Worm (Caenorhabditis elegans) whole organism, L1 larva: ENCODE data around the gene prkl-1.

Source experiments
- C04F5.9 ChIP-seq: sonication (generic microtip); optimal IDR thresholded peaks from 2 replicates; lab custom pipeline; 2016; ENCODE audit warnings: missing genetic modification characterization, missing compliant biosample characterization
- C16A3.4 ChIP-seq: fragments of 150-350 bp; optimal IDR thresholded peaks from 2 replicates; lab custom pipeline; 2014; ENCODE audit warnings: missing biosample characterization, missing genetic modification characterization
- aha-1 ChIP-seq: fragments of 150-350 bp; optimal IDR thresholded peaks from 2 replicates; lab custom pipeline; 2014; ENCODE audit warnings: missing biosample characterization, missing genetic modification characterization
- alr-1 ChIP-seq: fragments of 200-800 bp; sonication (Bioruptor generic); optimal IDR thresholded peaks from 2 replicates; lab custom pipeline; 2018; ENCODE audit warnings: borderline replicate concordance, mild to moderate bottlenecking, missing genetic modification characterization, missing compliant biosample characterization
- aly-2 ChIP-seq: fragments of 150-350 bp; optimal IDR thresholded peaks from 2 replicates; lab custom pipeline; 2014; ENCODE audit warnings: missing biosample characterization, missing genetic modification characterization
- blmp-1 ChIP-seq: fragments of 150-350 bp; optimal IDR thresholded peaks from 2 replicates; lab custom pipeline; 2014; ENCODE audit warnings: missing biosample characterization, missing genetic modification characterization
- ceh-88 ChIP-seq: fragments of 200-800 bp; sonication (Bioruptor generic); IDR thresholded peaks from 2 replicates; pipeline ENCODE4 v1.3.6; 2022; ENCODE audit warnings: missing genetic modification characterization, missing compliant biosample characterization
- ces-1 ChIP-seq: fragments of 150-350 bp; optimal IDR thresholded peaks from 2 replicates; lab custom pipeline; 2014; ENCODE audit warnings: missing biosample characterization, missing genetic modification reagents, missing genetic modification characterization
- dpl-1 ChIP-seq, 3 experiments: fragments of 150-350 bp in 2 of 3; sonication (generic microtip) in 1 of 3; optimal IDR thresholded peaks; 2 replicates each; lab custom pipeline; 2014 to 2017; ENCODE audit warnings: missing biosample characterization in 3 of 3, missing genetic modification characterization in 3 of 3, missing genetic modification reagents in 3 of 3
- dsc-1 ChIP-seq: sonication (generic microtip); optimal IDR thresholded peaks from 2 replicates; lab custom pipeline; 2016; ENCODE audit warnings: mild to moderate bottlenecking, missing genetic modification characterization, missing compliant biosample characterization
- efl-1 ChIP-seq, 4 experiments: fragments of 150-350 bp; optimal IDR thresholded peaks in 3 of 4; peaks in 1 of 4; 1 replicate in 1 of 4; 2 replicates in 3 of 4; lab custom pipeline; 2014; ENCODE audit warnings: missing biosample characterization in 2 of 4, missing genetic modification characterization in 2 of 4, missing genetic modification reagents in 2 of 4
- egl-13 ChIP-seq: sonication (generic microtip); optimal IDR thresholded peaks from 2 replicates; lab custom pipeline; 2016; ENCODE audit warnings: missing genotype, missing genetic modification reagents, missing genetic modification characterization, missing compliant biosample characterization
- fkh-10 ChIP-seq: sonication (generic microtip); optimal IDR thresholded peaks from 2 replicates; lab custom pipeline; 2017; ENCODE audit warnings: missing biosample characterization, missing genetic modification reagents, missing genetic modification characterization
- fkh-8 ChIP-seq: sonication (generic microtip); optimal IDR thresholded peaks from 2 replicates; lab custom pipeline; 2016; ENCODE audit warnings: mild to moderate bottlenecking, missing genetic modification characterization, missing compliant biosample characterization
- fos-1 ChIP-seq: fragments of 150-350 bp; optimal IDR thresholded peaks from 2 replicates; lab custom pipeline; 2014; ENCODE audit warnings: missing biosample characterization, missing genetic modification characterization
- grh-1 ChIP-seq: fragments of 200-800 bp; sonication (Bioruptor generic); IDR thresholded peaks from 2 replicates; pipeline ENCODE4 v1.3.6; 2022; ENCODE audit warnings: missing genetic modification reagents, missing genetic modification characterization, missing compliant biosample characterization
- hlh-4 ChIP-seq: sonication (generic microtip); optimal IDR thresholded peaks from 2 replicates; lab custom pipeline; 2016; ENCODE audit warnings: mild to moderate bottlenecking, missing genetic modification characterization, missing compliant biosample characterization
- irx-1 ChIP-seq: sonication (generic microtip); optimal IDR thresholded peaks from 2 replicates; lab custom pipeline; 2016; ENCODE audit warnings: missing genetic modification characterization, missing compliant biosample characterization
- isw-1 ChIP-seq: fragments of 200-800 bp; sonication (Bioruptor generic); IDR thresholded peaks from 2 replicates; pipeline ENCODE4 v1.3.6; 2022; ENCODE audit warnings: missing genetic modification characterization, missing compliant biosample characterization
- lin-14 ChIP-seq: fragments of 200-800 bp; sonication (Bioruptor generic); optimal IDR thresholded peaks from 2 replicates; lab custom pipeline; 2018; ENCODE audit warnings: mild to moderate bottlenecking, missing genetic modification characterization, moderate library complexity, missing compliant biosample characterization
- lin-35 ChIP-seq, 2 experiments: fragments of 150-350 bp; optimal IDR thresholded peaks; 2 replicates each; lab custom pipeline; 2014; ENCODE audit warnings: missing biosample characterization in 2 of 2, missing genetic modification characterization in 2 of 2, missing genetic modification reagents in 2 of 2
- lir-3 ChIP-seq: sonication (generic microtip); optimal IDR thresholded peaks from 2 replicates; lab custom pipeline; 2016; ENCODE audit warnings: mild to moderate bottlenecking, missing genetic modification characterization, moderate library complexity, missing compliant biosample characterization; ENCODE audit not compliant: poor library complexity
- lsy-2 ChIP-seq, 2 experiments: fragments of 150-350 bp; optimal IDR thresholded peaks; 2 replicates each; lab custom pipeline; 2014; ENCODE audit warnings: missing biosample characterization in 2 of 2, missing genetic modification characterization in 2 of 2
- mef-2 ChIP-seq: fragments of 150-350 bp; optimal IDR thresholded peaks from 2 replicates; lab custom pipeline; 2014; ENCODE audit warnings: missing biosample characterization, missing genetic modification characterization
- nhr-237 ChIP-seq: fragments of 150-350 bp; optimal IDR thresholded peaks from 2 replicates; lab custom pipeline; 2014; ENCODE audit warnings: missing biosample characterization, missing genetic modification characterization
- nhr-47 ChIP-seq: sonication (generic microtip); optimal IDR thresholded peaks from 2 replicates; lab custom pipeline; 2016; ENCODE audit warnings: mild to moderate bottlenecking, missing genetic modification characterization, moderate library complexity, missing compliant biosample characterization
- nhr-71 ChIP-seq: sonication (generic microtip); optimal IDR thresholded peaks from 2 replicates; lab custom pipeline; 2016; ENCODE audit warnings: mild to moderate bottlenecking, missing genetic modification characterization, moderate library complexity, missing compliant biosample characterization
- nhr-76 ChIP-seq: sonication (generic microtip); optimal IDR thresholded peaks from 2 replicates; lab custom pipeline; 2017; ENCODE audit warnings: missing biosample characterization, missing genetic modification characterization
- nhr-85 ChIP-seq: sonication (generic microtip); peaks from one replicate; lab custom pipeline; 2016; ENCODE audit warnings: missing genetic modification characterization, inconsistent platforms, missing compliant biosample characterization
- pqm-1 ChIP-seq: sonication (generic microtip); optimal IDR thresholded peaks from 3 replicates; lab custom pipeline; 2017; ENCODE audit warnings: missing biosample characterization, missing genetic modification characterization
- sox-4 ChIP-seq: sonication (generic microtip); optimal IDR thresholded peaks from 2 replicates; lab custom pipeline; 2016; ENCODE audit warnings: missing genetic modification characterization, missing compliant biosample characterization
- sup-37 ChIP-seq: fragments of 200-800 bp; sonication (Bioruptor generic); optimal IDR thresholded peaks from 2 replicates; lab custom pipeline; 2018; ENCODE audit warnings: mild to moderate bottlenecking, missing genetic modification characterization, missing compliant biosample characterization
- tbx-2 ChIP-seq: sonication (generic microtip); optimal IDR thresholded peaks from 2 replicates; lab custom pipeline; 2016; ENCODE audit warnings: missing genetic modification characterization, missing compliant biosample characterization
- tlp-1 ChIP-seq: fragments of 150-350 bp; optimal IDR thresholded peaks from 2 replicates; lab custom pipeline; 2014; ENCODE audit warnings: missing biosample characterization, missing genetic modification characterization
- unc-30 ChIP-seq: sonication (generic microtip); optimal IDR thresholded peaks from 2 replicates; lab custom pipeline; 2017; ENCODE audit warnings: missing biosample characterization, missing genetic modification characterization
- unc-62 ChIP-seq: fragments of 150-350 bp; optimal IDR thresholded peaks from 2 replicates; lab custom pipeline; 2014; ENCODE audit warnings: missing biosample characterization, missing genetic modification reagents, missing genetic modification characterization
- unc-86 ChIP-seq: sonication (generic microtip); optimal IDR thresholded peaks from 2 replicates; lab custom pipeline; 2016; ENCODE audit warnings: missing genetic modification characterization, missing compliant biosample characterization
- vab-15 ChIP-seq: sonication (generic microtip); optimal IDR thresholded peaks from 2 replicates; lab custom pipeline; 2017; ENCODE audit warnings: missing genotype, mild to moderate bottlenecking, missing genetic modification characterization, missing compliant biosample characterization
- ztf-11 ChIP-seq, 2 experiments: sonication (generic microtip); optimal IDR thresholded peaks; 2 replicates each; lab custom pipeline; 2016 to 2017; ENCODE audit warnings: missing genetic modification characterization in 2 of 2, missing biosample characterization in 1 of 2, missing compliant biosample characterization in 1 of 2

Gene prkl-1

DNA sequence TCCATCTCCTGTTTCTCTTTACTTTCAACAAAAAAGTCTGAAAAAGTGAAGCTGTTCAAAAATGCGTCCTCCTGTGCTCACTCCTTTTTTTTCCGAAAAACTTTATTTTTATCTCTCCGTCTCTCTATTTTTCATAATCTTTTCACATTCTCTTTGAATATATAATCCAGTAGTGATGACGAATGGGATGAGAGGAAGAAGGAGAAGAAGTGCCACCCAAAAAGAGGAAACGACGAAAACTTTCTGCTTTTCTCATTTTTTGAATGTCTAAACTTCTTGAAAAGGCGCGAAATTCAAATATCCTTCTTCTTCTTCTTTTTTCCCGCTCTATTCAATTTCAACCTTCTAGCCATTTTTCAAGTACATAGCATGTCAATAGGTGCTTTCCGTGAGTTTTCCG, 32.1 kb downstream of the prkl-1 start:
- TF ChIP-seq C16A3.4 (no peak), nhr-71 (tag; lab: Kevin White, UChicago) (peak; percentile 22), isw-1 (GFP tag; lab: Robert Waterston, UW) (peak; percentile 8; the same call in 1 of the 2 replicates), lsy-2 (tag; optimal IDR thresholded peaks at IDR 0.05; lab: Kevin White, UChicago) (peak in 1 of 2 experiments; percentile 35), lin-14 (GFP tag; lab: Kevin White, UChicago) (peak; percentile 79), irx-1 (tag; lab: Kevin White, UChicago) (peak; percentile 37), efl-1 (optimal IDR thresholded peaks at IDR 0.05; lab: Kevin White, UChicago) (peak in 1 of 2 experiments; percentile 43), efl-1 (GFP tag; optimal IDR thresholded peaks at IDR 0.05 in 1 of 2; lab: Kevin White, UChicago) (peak in 1 of 2 experiments; percentile 41), fkh-10 (GFP tag; lab: Kevin White, UChicago) (peak; percentile 95), unc-30 (no peak), egl-13 (tag; lab: Kevin White, UChicago) (peak; percentile 10), unc-86 (tag; lab: Kevin White, UChicago) (peak; percentile 59), nhr-47 (tag; lab: Kevin White, UChicago) (peak; percentile 24), dpl-1 (GFP tag; optimal IDR thresholded peaks at IDR 0.05; lab: Kevin White, UChicago) (peak in 1 of 3 experiments; percentile 45), lin-35 (GFP tag; optimal IDR thresholded peaks at IDR 0.05; lab: Kevin White, UChicago) (peak in 1 of 2 experiments; percentile 17), tlp-1 (tag; lab: Kevin White, UChicago) (no peak), C04F5.9 (tag; lab: Kevin White, UChicago) (no peak)
- TF ChIP-seq, all 84 proteins: peak for 12

DNA sequence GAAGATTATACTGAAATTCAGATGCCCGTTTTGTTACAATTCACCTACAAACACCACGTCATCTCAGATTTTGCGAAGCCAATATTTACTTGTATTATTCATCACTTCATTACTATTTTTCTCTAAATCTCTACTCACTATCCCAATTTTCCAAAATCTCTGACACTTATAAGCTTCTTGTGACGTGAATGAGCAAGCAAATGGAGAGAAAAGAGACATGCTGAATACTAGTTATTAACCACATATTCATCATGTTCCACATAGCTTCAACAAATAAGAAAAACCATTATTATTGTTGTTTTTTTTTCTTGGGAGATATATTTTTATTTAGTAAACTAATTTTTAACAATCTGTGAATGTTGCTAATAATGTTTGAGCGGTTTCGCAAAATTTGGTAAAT, 35.5 kb downstream of the prkl-1 start:
- TF ChIP-seq alr-1 (tag; lab: Kevin White, UChicago) = no peak
- TF ChIP-seq fkh-8 (tag; lab: Kevin White, UChicago) = peak; percentile 49
- no peak for TF ChIP-seq isw-1 (GFP tag; lab: Robert Waterston, UW)
- TF ChIP-seq aha-1 (tag; lab: Kevin White, UChicago) = no peak
- TF ChIP-seq sox-4 (tag; lab: Kevin White, UChicago) = peak; percentile 34
- no peak for TF ChIP-seq lir-3 (tag; lab: Kevin White, UChicago)
- no peak for TF ChIP-seq nhr-85
- no peak for TF ChIP-seq tbx-2 (tag; lab: Kevin White, UChicago)
- TF ChIP-seq efl-1 (optimal IDR thresholded peaks at IDR 0.05; lab: Kevin White, UChicago) = no peak
- peak in 1 of 2 experiments; percentile 70 for TF ChIP-seq efl-1 (GFP tag; optimal IDR thresholded peaks at IDR 0.05 in 1 of 2; lab: Kevin White, UChicago)
- TF ChIP-seq unc-62 (GFP tag; lab: Kevin White, UChicago) = no peak
- TF ChIP-seq irx-1 (tag; lab: Kevin White, UChicago) = no peak
- TF ChIP-seq ceh-88 = no peak
- TF ChIP-seq sup-37 (GFP tag; lab: Kevin White, UChicago) = no peak
- no peak for TF ChIP-seq ztf-11 (tag; optimal IDR thresholded peaks at IDR 0.05; lab: Kevin White, UChicago)
- TF ChIP-seq mef-2 (tag; lab: Kevin White, UChicago) = no peak
- TF ChIP-seq grh-1 (GFP tag; lab: Robert Waterston, UW) = no peak
- no peak for TF ChIP-seq fos-1 (tag; lab: Kevin White, UChicago)
- no peak for TF ChIP-seq pqm-1
- TF ChIP-seq nhr-76 (tag; lab: Kevin White, UChicago) = no peak
- peak; percentile 69 for TF ChIP-seq dsc-1 (tag; lab: Kevin White, UChicago)
- TF ChIP-seq unc-30 = no peak
- no peak for TF ChIP-seq lin-35 (GFP tag; optimal IDR thresholded peaks at IDR 0.05; lab: Kevin White, UChicago)
- TF ChIP-seq hlh-4 (tag; lab: Kevin White, UChicago) = no peak
- no peak for TF ChIP-seq blmp-1 (tag; lab: Kevin White, UChicago)
- no peak for TF ChIP-seq aly-2 (tag; lab: Kevin White, UChicago)
- TF ChIP-seq nhr-237 (tag; lab: Kevin White, UChicago) = no peak
- TF ChIP-seq nhr-47 (tag; lab: Kevin White, UChicago) = no peak
- no peak for TF ChIP-seq tlp-1 (tag; lab: Kevin White, UChicago)
- TF ChIP-seq ces-1 (GFP tag; lab: Kevin White, UChicago) = no peak
- TF ChIP-seq vab-15 = no peak
